Worm (Caenorhabditis elegans): ENCODE data around the gene R10D12.13.

The R10D12.13 gene

DNA sequence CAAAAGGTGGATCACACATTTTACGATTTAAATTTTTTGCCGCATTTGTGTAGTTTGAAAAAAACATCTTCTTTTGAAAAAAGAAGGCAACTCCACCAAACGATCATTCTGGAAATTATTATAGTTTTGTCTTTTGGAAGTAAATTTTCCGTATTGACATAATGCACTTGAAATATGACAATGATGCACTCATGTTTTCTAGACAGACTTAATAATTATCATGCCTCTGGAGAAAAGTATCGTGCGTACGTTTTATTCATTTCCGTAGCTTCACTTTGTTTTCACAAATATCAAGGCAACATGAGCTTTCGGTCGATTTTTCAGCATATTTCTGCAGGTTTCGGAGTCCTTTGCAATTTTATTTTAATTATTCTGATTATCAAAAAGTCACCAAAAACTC, 43.9 kb upstream of the R10D12.13 start, which contains the start of gene str-250:
str-250 (plus strand) TSS at position 301 of the 400 bp plus-strand sequence.
- TF ChIP-seq tbx-8 (GFP tag; optimal IDR thresholded peaks at IDR 0.05), result no peak
- TF ChIP-seq zip-8 (tag; optimal IDR thresholded peaks at IDR 0.05), result no peak
- TF ChIP-seq snpc-4 (tag; optimal IDR thresholded peaks at IDR 0.05), result no peak
- TF ChIP-seq ces-1 (GFP tag; optimal IDR thresholded peaks at IDR 0.05), result no peak

DNA sequence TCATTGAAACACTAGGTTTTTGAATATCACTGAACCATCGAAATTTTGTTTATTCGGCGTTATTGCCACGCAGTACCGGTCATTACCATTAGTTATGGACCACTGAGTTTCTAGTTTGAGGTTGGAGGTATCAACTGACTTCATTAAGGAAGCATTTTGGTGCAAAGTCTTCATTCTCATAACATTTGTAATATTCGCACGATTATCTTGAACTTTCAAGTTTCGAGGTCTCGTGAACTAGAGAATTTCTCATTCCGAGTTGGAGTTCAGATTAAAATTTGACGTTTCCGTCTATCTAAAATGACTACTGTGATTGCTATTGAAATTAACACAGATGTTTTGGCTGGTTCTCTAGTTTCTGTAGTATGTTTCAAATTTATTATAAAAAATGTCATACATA, 41.5 kb upstream of the R10D12.13 start, which contains the start of gene srx-42:
srx-42 (plus strand) TSS at position 301 of the 400 bp plus-strand sequence.
- TF ChIP-seq blmp-1 (tag; optimal IDR thresholded peaks at IDR 0.05) (no peak), mls-2 (tag; optimal IDR thresholded peaks at IDR 0.05) (no peak), nhr-12 (tag; optimal IDR thresholded peaks at IDR 0.05) (no peak)

DNA sequence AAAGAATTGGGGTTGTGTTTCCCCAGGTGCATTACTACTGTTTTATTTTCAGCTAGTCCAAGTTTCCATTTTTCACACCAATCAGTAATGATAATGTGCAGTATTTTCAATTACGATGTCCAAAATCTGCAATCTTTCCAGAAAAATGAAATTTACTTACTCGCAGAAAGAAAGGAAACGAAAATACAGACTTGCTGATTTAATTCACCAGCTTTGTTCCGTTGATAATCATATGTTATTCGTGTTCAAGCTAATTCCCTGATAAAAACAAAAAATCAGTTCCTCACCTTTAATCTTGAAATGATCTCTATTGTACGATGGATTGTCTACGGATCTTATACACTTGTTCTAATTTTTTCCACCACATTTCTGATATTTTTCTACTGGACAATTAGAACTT, 38.4 kb upstream of the R10D12.13 start, which contains the start of gene srxa-11:
srxa-11 (plus strand) TSS at position 301 of the 400 bp plus-strand sequence.
- no peak for TF ChIP-seq nhr-12 (tag; optimal IDR thresholded peaks at IDR 0.05)

ce11 chrV:13926398-13926797, 35.8 kb upstream of the R10D12.13 start, which contains the start of gene srxa-12:
Gene srxa-12, plus strand, starts transcription at chrV:13926698.
- TF ChIP-seq bed-3 (GFP tag; optimal IDR thresholded peaks at IDR 0.05) (no peak), lsy-2 (tag; optimal IDR thresholded peaks at IDR 0.05) (no peak), mls-2 (tag; optimal IDR thresholded peaks at IDR 0.05) (no peak), flh-1 (GFP tag; optimal IDR thresholded peaks at IDR 0.05) (no peak), nhr-28 (tag; optimal IDR thresholded peaks at IDR 0.05) (no peak), ceh-83 (GFP tag; optimal IDR thresholded peaks at IDR 0.05) (no peak), drap-1 (GFP tag; optimal IDR thresholded peaks at IDR 0.05) (no peak), ham-2 (GFP tag; optimal IDR thresholded peaks at IDR 0.05) (no peak), lin-13 (tag; optimal IDR thresholded peaks at IDR 0.05) (no peak), nhr-237 (tag; optimal IDR thresholded peaks at IDR 0.05) (no peak)

DNA sequence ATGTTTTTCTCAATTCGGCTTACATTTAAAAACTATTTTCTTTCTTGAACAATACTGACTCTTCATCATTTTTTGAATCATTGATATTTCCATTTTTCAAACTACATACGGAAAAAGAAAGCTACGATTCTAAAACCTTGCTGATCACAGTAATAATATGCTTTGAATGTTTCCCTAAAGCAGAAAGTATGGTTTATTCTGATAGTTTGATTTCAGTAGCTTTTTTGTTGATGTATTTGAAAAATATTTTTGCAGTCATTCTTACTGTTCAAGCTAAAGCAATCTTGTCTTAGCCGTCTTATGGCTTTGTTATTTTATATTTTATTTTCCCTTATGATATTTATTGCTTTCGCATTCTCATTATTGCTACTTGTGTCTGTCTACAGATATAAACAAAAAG, 32.7 kb upstream of the R10D12.13 start, which contains the start of gene srxa-13:
srxa-13 (plus strand) TSS at position 301 of the 400 bp plus-strand sequence.
- TF ChIP-seq nhr-76 (tag; optimal IDR thresholded peaks at IDR 0.05), result no peak
- no peak for TF ChIP-seq sem-2 (GFP tag; optimal IDR thresholded peaks at IDR 0.05)
- TF ChIP-seq mls-2 (tag; optimal IDR thresholded peaks at IDR 0.05), result no peak
- TF ChIP-seq pha-4 (tag; optimal IDR thresholded peaks at IDR 0.05), result no peak
- TF ChIP-seq mab-5 (tag; optimal IDR thresholded peaks at IDR 0.05), result no peak
- no peak for TF ChIP-seq ceh-39 (tag; optimal IDR thresholded peaks at IDR 0.05)
- no peak for TF ChIP-seq unc-39 (tag; optimal IDR thresholded peaks at IDR 0.05)
- no peak for TF ChIP-seq M03D4.4 (tag; optimal IDR thresholded peaks at IDR 0.05)
- TF ChIP-seq lin-32 (GFP tag; optimal IDR thresholded peaks at IDR 0.05), result no peak
- TF ChIP-seq hlh-1 (tag; optimal IDR thresholded peaks at IDR 0.05), result no peak
- no peak for TF ChIP-seq nhr-237 (tag; optimal IDR thresholded peaks at IDR 0.05)
- no peak for TF ChIP-seq elt-1 (tag; optimal IDR thresholded peaks at IDR 0.05; ENCODE audit: borderline replicate concordance, insufficient read depth)
- no peak for TF ChIP-seq mep-1 (tag; optimal IDR thresholded peaks at IDR 0.05)
- TF ChIP-seq zip-8 (tag; optimal IDR thresholded peaks at IDR 0.05), result no peak
- no peak for TF ChIP-seq ham-2 (GFP tag; optimal IDR thresholded peaks at IDR 0.05)
- TF ChIP-seq elt-3 (tag; optimal IDR thresholded peaks at IDR 0.05), result no peak
- no peak for TF ChIP-seq ceh-43 (GFP tag; optimal IDR thresholded peaks at IDR 0.05)
- no peak for TF ChIP-seq ces-1 (GFP tag; optimal IDR thresholded peaks at IDR 0.05)
- no peak for TF ChIP-seq flh-1 (GFP tag; optimal IDR thresholded peaks at IDR 0.05)
- no peak for TF ChIP-seq ztf-11 (tag; optimal IDR thresholded peaks at IDR 0.05)

- TF ChIP-seq nhr-28 (tag; optimal IDR thresholded peaks at IDR 0.05) (no peak), mep-1 (tag; optimal IDR thresholded peaks at IDR 0.05) (no peak)
Measured at ce11 chrV:13931225-13931624, 31.0 kb upstream of the R10D12.13 start, which contains the start of gene C06B3.16. Gene C06B3.16, plus strand, starts transcription at chrV:13931525.

- TF ChIP-seq ham-2 (GFP tag; optimal IDR thresholded peaks at IDR 0.05) (no peak), zip-8 (tag; optimal IDR thresholded peaks at IDR 0.05) (no peak), lsy-2 (tag; optimal IDR thresholded peaks at IDR 0.05) (no peak), ceh-83 (GFP tag; optimal IDR thresholded peaks at IDR 0.05) (no peak), mep-1 (tag; optimal IDR thresholded peaks at IDR 0.05) (no peak), mab-5 (tag; optimal IDR thresholded peaks at IDR 0.05) (no peak), snpc-4 (tag; optimal IDR thresholded peaks at IDR 0.05) (no peak), nhr-237 (tag; optimal IDR thresholded peaks at IDR 0.05) (no peak), cnd-1 (tag; optimal IDR thresholded peaks at IDR 0.05) (no peak), drap-1 (GFP tag; optimal IDR thresholded peaks at IDR 0.05) (no peak), mls-2 (tag; optimal IDR thresholded peaks at IDR 0.05) (no peak), hlh-1 (tag; optimal IDR thresholded peaks at IDR 0.05) (no peak), sem-2 (GFP tag; optimal IDR thresholded peaks at IDR 0.05) (no peak), unc-62 (GFP tag; optimal IDR thresholded peaks at IDR 0.05) (no peak), bed-3 (GFP tag; optimal IDR thresholded peaks at IDR 0.05) (no peak)
Measured at ce11 chrV:13931952-13932351, 30.3 kb upstream of the R10D12.13 start.

All from whole organism, mixed stage, embryonic.